Worm (Caenorhabditis elegans) whole organism, L3 larva: ENCODE data around the gene acp-6.

Experiments
- R02D3.7 ChIP-seq: fragments of 150-350 bp; optimal IDR thresholded peaks from 2 replicates; lab custom pipeline; 2014; ENCODE audit warnings: missing biosample characterization, missing genetic modification characterization
- ZK546.5 ChIP-seq: sonication (generic microtip); optimal IDR thresholded peaks from 2 replicates; lab custom pipeline; 2017; ENCODE audit warnings: missing biosample characterization, missing genetic modification characterization
- aly-2 ChIP-seq: fragments of 150-350 bp; optimal IDR thresholded peaks from 2 replicates; lab custom pipeline; 2014; ENCODE audit warnings: missing biosample characterization, missing genetic modification characterization
- ama-1 ChIP-seq: fragments of 150-350 bp; optimal IDR thresholded peaks from 2 replicates; lab custom pipeline; 2018
- ceh-28 ChIP-seq: fragments of 150-350 bp; optimal IDR thresholded peaks from 2 replicates; lab custom pipeline; 2014; ENCODE audit warnings: missing biosample characterization, missing genetic modification reagents, missing genetic modification characterization
- ceh-9 ChIP-seq: sonication (generic microtip); optimal IDR thresholded peaks from 2 replicates; lab custom pipeline; 2018; ENCODE audit warnings: missing biosample characterization, missing genetic modification characterization
- daf-12 ChIP-seq: fragments of 150-350 bp; optimal IDR thresholded peaks from 2 replicates; lab custom pipeline; 2014; ENCODE audit warnings: missing biosample characterization, missing genetic modification reagents, missing genetic modification characterization
- egl-27 ChIP-seq: sonication (generic microtip); optimal IDR thresholded peaks from 4 replicates; lab custom pipeline; 2017; ENCODE audit warnings: missing biosample characterization, missing genetic modification reagents, missing genetic modification characterization
- egl-5 ChIP-seq: fragments of 150-350 bp; optimal IDR thresholded peaks from 2 replicates; lab custom pipeline; 2017; ENCODE audit warnings: missing biosample characterization, missing genetic modification reagents, missing genetic modification characterization, inconsistent platforms
- elt-1 ChIP-seq: fragments of 150-350 bp; optimal IDR thresholded peaks from 2 replicates; lab custom pipeline; 2014; ENCODE audit warnings: missing biosample characterization, missing genetic modification characterization
- elt-2 ChIP-seq: sonication (generic microtip); optimal IDR thresholded peaks from 2 replicates; lab custom pipeline; 2016; ENCODE audit warnings: missing genetic modification reagents, mild to moderate bottlenecking, missing genetic modification characterization, missing compliant biosample characterization
- elt-3 ChIP-seq, 3 experiments: fragments of 150-350 bp in 1 of 3; sonication (generic microtip) in 2 of 3; optimal IDR thresholded peaks; 2 replicates in 2 of 3; 4 replicates in 1 of 3; lab custom pipeline; 2014 to 2017; ENCODE audit warnings: missing biosample characterization in 3 of 3, missing genetic modification characterization in 3 of 3
- eor-1 ChIP-seq, 2 experiments: fragments of 150-350 bp; optimal IDR thresholded peaks; 2 replicates each; lab custom pipeline; 2014 to 2018; ENCODE audit warnings: missing biosample characterization in 2 of 2, missing genetic modification characterization in 2 of 2
- fkh-2 ChIP-seq: fragments of 150-350 bp; optimal IDR thresholded peaks from 2 replicates; lab custom pipeline; 2014; ENCODE audit warnings: missing biosample characterization, missing genetic modification reagents, missing genetic modification characterization
- fos-1 ChIP-seq: fragments of 150-350 bp; optimal IDR thresholded peaks from 2 replicates; lab custom pipeline; 2014; ENCODE audit warnings: missing biosample characterization, missing genetic modification characterization
- jun-1 ChIP-seq: fragments of 150-350 bp; optimal IDR thresholded peaks from 2 replicates; lab custom pipeline; 2014; ENCODE audit warnings: missing biosample characterization, missing genetic modification reagents, missing genetic modification characterization
- lin-15B ChIP-seq: fragments of 150-350 bp; optimal IDR thresholded peaks from 2 replicates; lab custom pipeline; 2014; ENCODE audit warnings: missing biosample characterization, missing genetic modification characterization
- lin-39 ChIP-seq: fragments of 150-350 bp; optimal IDR thresholded peaks from 2 replicates; lab custom pipeline; 2018; ENCODE audit warnings: missing biosample characterization, missing genetic modification reagents, missing genetic modification characterization
- lsy-12 ChIP-seq: sonication (generic microtip); optimal IDR thresholded peaks from 2 replicates; lab custom pipeline; 2016; ENCODE audit warnings: mild to moderate bottlenecking, missing genetic modification characterization, missing compliant biosample characterization
- mdl-1 ChIP-seq: fragments of 150-350 bp; optimal IDR thresholded peaks from 2 replicates; lab custom pipeline; 2014; ENCODE audit warnings: missing biosample characterization, missing genetic modification characterization
- mml-1 ChIP-seq: fragments of 150-350 bp; sonication (generic microtip); optimal IDR thresholded peaks from 3 replicates; lab custom pipeline; 2014; ENCODE audit warnings: missing biosample characterization, missing genetic modification characterization
- nhr-23 ChIP-seq: fragments of 150-350 bp; optimal IDR thresholded peaks from 2 replicates; lab custom pipeline; 2014; ENCODE audit warnings: missing biosample characterization, missing genetic modification reagents, missing genetic modification characterization
- nhr-237 ChIP-seq: fragments of 150-350 bp; optimal IDR thresholded peaks from 2 replicates; lab custom pipeline; 2014; ENCODE audit warnings: missing biosample characterization, missing genetic modification characterization
- nhr-25 ChIP-seq: sonication (generic microtip); optimal IDR thresholded peaks from 2 replicates; lab custom pipeline; 2017; ENCODE audit warnings: missing biosample characterization, missing genetic modification characterization
- nhr-28 ChIP-seq: fragments of 150-350 bp; optimal IDR thresholded peaks from 2 replicates; lab custom pipeline; 2014; ENCODE audit warnings: missing biosample characterization, missing genetic modification characterization
- nhr-43 ChIP-seq: sonication (generic microtip); optimal IDR thresholded peaks from 2 replicates; lab custom pipeline; 2016; ENCODE audit warnings: mild to moderate bottlenecking, missing genetic modification characterization, missing compliant biosample characterization; ENCODE audit not compliant: poor library complexity, severe bottlenecking
- nhr-67 ChIP-seq: fragments of 150-350 bp; optimal IDR thresholded peaks from 2 replicates; lab custom pipeline; 2014; ENCODE audit warnings: missing biosample characterization, missing genetic modification characterization
- nhr-76 ChIP-seq: fragments of 150-350 bp; sonication (generic microtip); optimal IDR thresholded peaks from 5 replicates; lab custom pipeline; 2014; ENCODE audit warnings: missing biosample characterization, missing genetic modification characterization
- nhr-77 ChIP-seq: fragments of 150-350 bp; optimal IDR thresholded peaks from 2 replicates; lab custom pipeline; 2014; ENCODE audit warnings: missing biosample characterization, missing genetic modification characterization
- pha-4 ChIP-seq: fragments of 150-350 bp; optimal IDR thresholded peaks from 2 replicates; lab custom pipeline; 2014; ENCODE audit warnings: missing biosample characterization, missing genetic modification reagents, missing genetic modification characterization
- pqm-1 ChIP-seq: fragments of 150-350 bp; optimal IDR thresholded peaks from 2 replicates; lab custom pipeline; 2017; ENCODE audit warnings: missing biosample characterization, missing genetic modification characterization, inconsistent platforms
- sea-2 ChIP-seq: fragments of 150-350 bp; sonication (generic microtip); optimal IDR thresholded peaks from 4 replicates; lab custom pipeline; 2014; ENCODE audit warnings: missing biosample characterization, missing genetic modification reagents, missing genetic modification characterization
- snpc-4 ChIP-seq: fragments of 150-350 bp; optimal IDR thresholded peaks from 2 replicates; lab custom pipeline; 2014; ENCODE audit warnings: missing biosample characterization, missing genetic modification characterization
- tbx-2 ChIP-seq: sonication (generic microtip); optimal IDR thresholded peaks from 2 replicates; lab custom pipeline; 2016; ENCODE audit warnings: mild to moderate bottlenecking, missing genetic modification characterization, missing compliant biosample characterization
- unc-39 ChIP-seq: sonication (generic microtip); optimal IDR thresholded peaks from 4 replicates; lab custom pipeline; 2017; ENCODE audit warnings: missing biosample characterization, missing genetic modification characterization
- zag-1 ChIP-seq: fragments of 150-350 bp; optimal IDR thresholded peaks from 2 replicates; lab custom pipeline; 2014; ENCODE audit warnings: missing biosample characterization, missing genetic modification characterization
- ztf-4 ChIP-seq: fragments of 150-350 bp; optimal IDR thresholded peaks from 2 replicates; lab custom pipeline; 2014; ENCODE audit warnings: missing biosample characterization, missing genetic modification characterization

Gene acp-6

DNA sequence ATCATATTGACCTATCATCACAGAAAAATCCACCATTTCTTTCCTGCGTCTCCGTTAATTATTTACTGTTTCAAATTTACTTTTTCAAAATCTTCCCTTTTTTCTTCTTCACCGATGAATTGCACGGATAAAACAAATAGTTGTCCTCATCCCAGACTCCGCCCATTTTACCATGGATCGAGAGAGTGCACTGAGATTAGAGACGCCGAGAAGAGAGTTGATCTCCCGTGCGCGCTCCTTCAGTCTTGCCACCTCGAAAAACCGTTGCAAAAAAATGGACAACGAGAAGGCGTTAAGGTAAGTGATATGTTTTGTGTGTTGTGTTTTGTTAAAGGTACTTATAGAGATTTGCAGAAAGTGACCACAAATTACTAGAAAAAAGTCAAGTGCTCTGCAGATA is 12.1 kb upstream of the acp-6 start, which contains the start of gene dlc-5:
Gene dlc-5 (plus strand): TSS at position 154 of the 400 bp plus-strand sequence.
- TF ChIP-seq nhr-237 (tag; lab: Kevin White, UChicago) (no peak), pha-4 (tag; lab: Kevin White, UChicago) (peak; percentile 57), lin-39 (tag; lab: Kevin White, UChicago) (no peak)

- TF ChIP-seq nhr-76 (no peak), jun-1 (tag; lab: Kevin White, UChicago) (no peak), nhr-23 (no peak), elt-3 (tag; optimal IDR thresholded peaks at IDR 0.05; lab: Kevin White, UChicago) (no peak), pqm-1 (tag; lab: Kevin White, UChicago) (peak; percentile 85), pha-4 (tag; lab: Kevin White, UChicago) (peak; percentile 36), zag-1 (no peak), nhr-25 (tag; lab: Kevin White, UChicago) (no peak), ZK546.5 (tag; lab: Kevin White, UChicago) (no peak), elt-2 (peak; percentile 79), unc-39 (no peak)
These were observed 7.5 kb upstream of the acp-6 start for ce11 chrIV:6433424-6433823.

DNA sequence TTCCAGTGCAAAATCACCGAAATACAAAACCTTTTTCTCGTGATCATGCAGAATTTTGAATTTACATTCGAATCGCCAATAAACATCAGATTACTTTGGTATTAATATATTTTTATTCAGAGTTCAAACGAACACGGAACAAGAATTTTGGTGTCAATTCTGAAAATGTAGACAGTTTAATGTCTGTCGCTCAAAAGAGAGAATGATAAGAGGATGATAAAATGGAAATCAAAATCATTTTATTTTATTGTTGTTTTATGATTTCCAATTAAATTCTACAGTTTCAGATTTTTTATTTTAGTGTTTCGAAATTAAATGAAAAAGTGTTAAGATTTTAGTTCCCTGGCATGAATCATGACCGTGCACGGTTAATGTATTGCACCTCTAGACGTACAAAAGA is 6.4 kb upstream of the acp-6 start:
- TF ChIP-seq lsy-12 (no peak), mdl-1 (tag; lab: Kevin White, UChicago) (no peak), fos-1 (tag; lab: Kevin White, UChicago) (no peak), aly-2 (no peak), pqm-1 (tag; lab: Kevin White, UChicago) (peak; percentile 61), ceh-28 (no peak), snpc-4 (tag; lab: Kevin White, UChicago) (peak; percentile 21), daf-12 (tag; lab: Kevin White, UChicago) (no peak), nhr-43 (tag; lab: Kevin White, UChicago) (no peak), R02D3.7 (tag; lab: Kevin White, UChicago) (no peak), nhr-25 (tag; lab: Kevin White, UChicago) (no peak), ama-1 (lab: Kevin White, UChicago) (no peak), mml-1 (tag; lab: Kevin White, UChicago) (no peak), nhr-237 (tag; lab: Kevin White, UChicago) (no peak), ztf-4 (tag; lab: Kevin White, UChicago) (no peak), jun-1 (tag; lab: Kevin White, UChicago) (no peak), nhr-77 (tag; lab: Kevin White, UChicago) (no peak), fkh-2 (tag; lab: Kevin White, UChicago) (no peak), nhr-67 (tag; lab: Kevin White, UChicago) (no peak), elt-2 (peak; percentile 73)

DNA sequence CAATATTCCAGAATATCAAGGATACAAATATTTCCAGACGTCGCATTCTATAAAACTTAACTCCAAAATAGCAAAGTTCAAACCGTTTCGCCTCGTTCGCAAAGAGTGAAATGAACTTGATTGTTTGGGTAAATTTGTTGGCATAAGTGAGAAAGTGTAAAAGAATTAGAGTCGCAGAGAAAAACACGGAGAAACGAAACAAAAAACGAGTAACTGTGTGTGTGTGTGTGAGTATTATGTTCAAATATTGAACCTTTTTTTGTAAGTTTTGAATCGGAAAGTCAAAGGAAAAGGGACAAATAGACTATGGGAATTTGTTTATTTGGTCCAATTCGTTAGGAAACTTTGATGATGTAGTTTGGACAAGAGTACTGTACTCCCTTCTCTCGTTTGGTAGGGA is 5.6 kb upstream of the acp-6 start, which contains the start of gene acp-7:
Gene acp-7 (minus strand): TSS at position 101 of the 400 bp plus-strand sequence.
- TF ChIP-seq pqm-1 (tag; lab: Kevin White, UChicago) (no peak), elt-2 (no peak), pha-4 (tag; lab: Kevin White, UChicago) (peak; percentile 73), ZK546.5 (tag; lab: Kevin White, UChicago) (no peak)

ce11 chrIV:6427223-6427622 is 1.3 kb upstream of the acp-6 start:
- TF ChIP-seq lin-15B (tag; lab: Kevin White, UChicago): no peak
- no peak for TF ChIP-seq ama-1 (lab: Kevin White, UChicago)
- TF ChIP-seq aly-2: no peak
- TF ChIP-seq ceh-9 (tag; lab: Kevin White, UChicago): no peak
- TF ChIP-seq nhr-28 (tag; lab: Kevin White, UChicago): no peak
- TF ChIP-seq tbx-2 (tag; lab: Kevin White, UChicago): no peak
- no peak for TF ChIP-seq unc-39
- no peak for TF ChIP-seq elt-1
- no peak for TF ChIP-seq nhr-76

- TF ChIP-seq jun-1 (tag; lab: Kevin White, UChicago): no peak
- TF ChIP-seq ZK546.5 (tag; lab: Kevin White, UChicago): no peak
- no peak for TF ChIP-seq R02D3.7 (tag; lab: Kevin White, UChicago)
- TF ChIP-seq ztf-4 (tag; lab: Kevin White, UChicago): no peak
- TF ChIP-seq egl-27: no peak
- TF ChIP-seq egl-5 (tag; lab: Kevin White, UChicago): no peak
- TF ChIP-seq nhr-67 (tag; lab: Kevin White, UChicago): no peak
- TF ChIP-seq pqm-1 (tag; lab: Kevin White, UChicago): no peak
- no peak for TF ChIP-seq nhr-43 (tag; lab: Kevin White, UChicago)
- TF ChIP-seq sea-2: no peak
- no peak for TF ChIP-seq eor-1 (tag; optimal IDR thresholded peaks at IDR 0.05; lab: Kevin White, UChicago)
- TF ChIP-seq ceh-28: no peak
- TF ChIP-seq ceh-9 (tag; lab: Kevin White, UChicago): no peak
- TF ChIP-seq nhr-23: no peak
- no peak for TF ChIP-seq mdl-1 (tag; lab: Kevin White, UChicago)
- TF ChIP-seq fkh-2 (tag; lab: Kevin White, UChicago): no peak
- no peak for TF ChIP-seq nhr-77 (tag; lab: Kevin White, UChicago)
- no peak for TF ChIP-seq unc-39
- TF ChIP-seq pha-4 (tag; lab: Kevin White, UChicago): no peak
These were observed 4.7 kb downstream of the acp-6 start, which contains the start of gene puf-11 for ce11 chrIV:6421183-6421635. TSS of gene puf-11 (plus strand) at chrIV:6421585.
